Worm (Caenorhabditis elegans) whole organism, L4/young adult: ENCODE measurements around the gene cct-6.

Source experiments
- W03F9.2 ChIP-seq: fragments of 150-350 bp; optimal IDR thresholded peaks from 2 replicates; lab custom pipeline; 2014; ENCODE audit warnings: missing biosample characterization, missing genetic modification characterization
- dao-5 ChIP-seq: sonication (generic microtip); optimal IDR thresholded peaks from 2 replicates; lab custom pipeline; 2016; ENCODE audit warnings: missing genotype, missing genetic modification characterization, moderate library complexity, missing compliant biosample characterization
- him-1 ChIP-seq: sonication (generic microtip); optimal IDR thresholded peaks from 2 replicates; lab custom pipeline; 2016; ENCODE audit warnings: missing genotype, missing genetic modification reagents, missing genetic modification characterization, missing compliant biosample characterization

DNA sequence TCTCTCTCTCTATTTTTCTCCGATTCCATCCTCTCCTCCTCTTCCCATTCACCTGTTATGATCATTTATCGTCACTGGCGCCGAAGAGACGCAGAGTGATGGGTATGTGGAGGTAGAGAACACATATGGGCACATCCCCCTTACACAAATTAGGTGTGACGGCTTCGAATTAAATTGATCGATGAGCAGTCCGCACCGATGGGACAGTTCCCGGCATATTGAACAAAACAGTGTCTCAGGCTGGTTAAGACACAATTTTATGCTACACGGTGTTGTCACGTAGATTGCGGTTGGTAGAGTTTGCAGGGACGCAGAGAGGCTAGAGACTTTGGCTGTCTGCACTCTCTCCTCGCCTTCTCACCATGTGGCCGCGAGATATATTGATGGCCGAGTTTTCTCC, 40.7 kb downstream of the cct-6 start, which contains the start of gene R12B2.7:
- TF ChIP-seq him-1 (tag; lab: Kevin White, UChicago) (no peak), dao-5 (tag; lab: Kevin White, UChicago) (no peak), W03F9.2 (no peak)
